Worm (Caenorhabditis elegans) whole organism, L4 larva: ENCODE measurements around the gene str-246.

Experiments used
- Y75B8A.6 ChIP-seq: fragments of 200-800 bp; sonication (Bioruptor generic); IDR thresholded peaks from 2 replicates; pipeline ENCODE4 v1.3.6; 2022; ENCODE audit warnings: missing genetic modification reagents, missing genetic modification characterization, missing compliant biosample characterization
- ama-1 ChIP-seq: fragments of 150-350 bp; optimal IDR thresholded peaks from 2 replicates; lab custom pipeline; 2014; ENCODE audit warnings: inconsistent platforms, mixed read lengths
- daf-16 ChIP-seq, 3 experiments: sonication (generic microtip); optimal IDR thresholded peaks; 2 replicates each; lab custom pipeline; 2016 to 2017; ENCODE audit warnings: missing genetic modification characterization in 3 of 3, missing genetic modification reagents in 3 of 3, mild to moderate bottlenecking in 2 of 3, missing compliant biosample characterization in 2 of 3, missing biosample characterization in 1 of 3, moderate library complexity in 1 of 3
- nhr-11 ChIP-seq: fragments of 150-350 bp; optimal IDR thresholded peaks from 2 replicates; lab custom pipeline; 2014; ENCODE audit warnings: missing biosample characterization, missing genetic modification characterization
- zfp-2 ChIP-seq: sonication (generic microtip); optimal IDR thresholded peaks from 2 replicates; lab custom pipeline; 2016; ENCODE audit warnings: mild to moderate bottlenecking, missing genetic modification characterization, missing compliant biosample characterization

DNA sequence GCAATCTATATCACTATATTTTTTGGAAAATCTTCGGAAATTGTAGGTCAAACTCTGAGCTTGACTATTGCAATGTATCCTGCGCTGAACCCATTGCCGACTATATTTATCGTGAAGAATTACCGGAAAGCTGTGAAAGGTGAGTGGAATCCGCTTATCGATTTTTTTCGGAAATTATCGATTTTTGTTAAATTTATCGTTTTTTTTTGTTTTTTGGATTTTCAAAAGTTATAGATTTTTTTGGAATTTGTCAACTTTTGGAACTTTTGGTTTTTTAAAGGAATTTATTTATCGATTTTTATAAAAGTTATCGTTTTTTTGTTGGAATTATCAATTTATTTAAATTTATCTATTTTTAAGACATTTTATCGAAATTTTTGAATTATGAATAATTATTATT is 761 bp upstream of the str-246 start:
- no peak for TF ChIP-seq nhr-11
- TF ChIP-seq daf-16 (GFP tag; optimal IDR thresholded peaks at IDR 0.05; lab: Kevin White, UChicago), result no peak
- no peak for TF ChIP-seq daf-16 (tag; optimal IDR thresholded peaks at IDR 0.05; lab: Kevin White, UChicago)
- no peak for TF ChIP-seq Y75B8A.6
- no peak for TF ChIP-seq ama-1 (lab: Kevin White, UChicago)
- TF ChIP-seq zfp-2 (tag; lab: Kevin White, UChicago), result no peak
